Worm (Caenorhabditis elegans) whole organism, late embryonic: ENCODE data around the gene srxa-14.

Experiments used
- ahr-1 ChIP-seq: sonication (generic microtip); optimal IDR thresholded peaks from 2 replicates; lab custom pipeline; 2016; ENCODE audit warnings: missing genetic modification characterization, missing compliant biosample characterization
- ama-1 ChIP-seq: fragments of 150-350 bp; optimal IDR thresholded peaks from 2 replicates; lab custom pipeline; 2014
- ceh-45 ChIP-seq: fragments of 200-800 bp; sonication (Bioruptor generic); IDR thresholded peaks from 2 replicates; pipeline ENCODE4 v1.3.6; 2022; ENCODE audit warnings: missing genetic modification reagents, missing genetic modification characterization, missing compliant biosample characterization
- che-1 ChIP-seq: sonication (generic microtip); optimal IDR thresholded peaks from 2 replicates; lab custom pipeline; 2016; ENCODE audit warnings: mild to moderate bottlenecking, missing genetic modification characterization, missing compliant biosample characterization
- dmd-4 ChIP-seq: sonication (generic microtip); optimal IDR thresholded peaks from 2 replicates; lab custom pipeline; 2016; ENCODE audit warnings: borderline replicate concordance, missing genetic modification characterization, missing compliant biosample characterization
- elt-4 ChIP-seq: sonication (generic microtip); optimal IDR thresholded peaks from 2 replicates; lab custom pipeline; 2016; ENCODE audit warnings: missing genetic modification characterization, missing compliant biosample characterization
- hlh-30 ChIP-seq: sonication (generic microtip); optimal IDR thresholded peaks from 2 replicates; lab custom pipeline; 2017; ENCODE audit warnings: antibody characterized with exemption, missing genetic modification characterization, missing compliant biosample characterization; ENCODE audit not compliant: insufficient read depth
- nhr-11 ChIP-seq: fragments of 150-350 bp; optimal IDR thresholded peaks from 2 replicates; lab custom pipeline; 2014; ENCODE audit warnings: missing biosample characterization, missing genetic modification characterization
- nhr-232 ChIP-seq: sonication (generic microtip); optimal IDR thresholded peaks from 2 replicates; lab custom pipeline; 2016; ENCODE audit warnings: missing genetic modification characterization, missing compliant biosample characterization
- rnt-1 ChIP-seq: sonication (generic microtip); optimal IDR thresholded peaks from 2 replicates; lab custom pipeline; 2016; ENCODE audit warnings: missing genetic modification characterization, missing compliant biosample characterization
- tbx-2 ChIP-seq: sonication (generic microtip); optimal IDR thresholded peaks from 2 replicates; lab custom pipeline; 2016; ENCODE audit warnings: missing genetic modification characterization, missing compliant biosample characterization
- ttx-3 ChIP-seq: sonication (generic microtip); optimal IDR thresholded peaks from 2 replicates; lab custom pipeline; 2016; ENCODE audit warnings: missing genetic modification reagents, missing genetic modification characterization, missing compliant biosample characterization

DNA sequence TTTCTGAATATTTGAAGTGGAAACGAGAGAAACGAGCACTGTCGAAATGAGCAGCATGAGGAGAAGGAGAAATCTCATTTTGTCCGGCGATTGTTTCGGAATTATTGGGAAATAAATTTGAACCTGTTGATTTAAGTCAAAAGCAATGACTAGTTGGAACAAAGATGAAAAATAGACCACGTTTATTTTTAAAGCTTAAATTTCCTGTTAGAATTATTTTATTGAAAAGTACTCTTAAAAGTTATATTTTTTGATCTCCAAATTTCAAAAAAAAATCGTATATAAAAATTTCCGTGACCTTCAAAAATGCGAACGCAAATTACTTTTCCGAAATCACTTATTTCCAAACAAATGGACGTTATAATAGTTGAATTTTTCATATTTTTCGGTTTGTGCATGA lies 43.7 kb upstream of the srxa-14 start, which contains the start of gene F26F2.11:
- TF ChIP-seq rnt-1 (tag; lab: Kevin White, UChicago), result no peak
- no peak for TF ChIP-seq ama-1 (lab: Kevin White, UChicago)
- no peak for TF ChIP-seq ahr-1 (tag; lab: Kevin White, UChicago)
- no peak for TF ChIP-seq tbx-2 (tag; lab: Kevin White, UChicago)
- TF ChIP-seq ceh-45 (GFP tag; lab: Robert Waterston, UW), result no peak
- no peak for TF ChIP-seq che-1 (tag; lab: Kevin White, UChicago)
- TF ChIP-seq nhr-232 (tag; lab: Kevin White, UChicago), result no peak
- no peak for TF ChIP-seq nhr-11 (tag; lab: Kevin White, UChicago)
- no peak for TF ChIP-seq dmd-4 (tag; lab: Kevin White, UChicago)
- no peak for TF ChIP-seq elt-4 (tag; lab: Kevin White, UChicago)
- no peak for TF ChIP-seq hlh-30 (tag; lab: Kevin White, UChicago)
- TF ChIP-seq ttx-3 (tag; lab: Kevin White, UChicago), result no peak
